Fruit fly (Drosophila melanogaster) whole organism, embryonic: ENCODE data around the gene feo.

Experiments
- CG10274 ChIP-seq: fragments of 200-800 bp; sonication (Bioruptor generic); optimal IDR thresholded peaks from 3 replicates; lab custom pipeline; 2017; ENCODE audit warnings: missing biosample characterization, mild to moderate bottlenecking, missing genetic modification characterization
- CG10565 ChIP-seq: fragments of 200-800 bp; sonication (Bioruptor generic); optimal IDR thresholded peaks from 3 replicates; lab custom pipeline; 2016; ENCODE audit warnings: missing biosample characterization, mild to moderate bottlenecking, missing genetic modification characterization
- CG15073 ChIP-seq: fragments of 200-800 bp; sonication (Bioruptor generic); optimal IDR thresholded peaks from 2 replicates; lab custom pipeline; 2016; ENCODE audit warnings: missing biosample characterization, missing genetic modification characterization
- CG17186 ChIP-seq: fragments of 200-800 bp; sonication (Bioruptor generic); optimal IDR thresholded peaks from 3 replicates; lab custom pipeline; 2017; ENCODE audit warnings: missing biosample characterization, missing genetic modification reagents, missing genetic modification characterization
- CG18476 ChIP-seq: fragments of 200-800 bp; sonication (Bioruptor generic); optimal IDR thresholded peaks from 2 replicates; lab custom pipeline; 2016; ENCODE audit warnings: missing biosample characterization, mild to moderate bottlenecking, missing genetic modification characterization
- CG2116 ChIP-seq: fragments of 200-800 bp; sonication (Bioruptor generic); optimal IDR thresholded peaks from 3 replicates; lab custom pipeline; 2018; ENCODE audit warnings: missing biosample characterization, mild to moderate bottlenecking, missing genetic modification characterization
- CG3407 ChIP-seq: fragments of 200-800 bp; sonication (Bioruptor generic); optimal IDR thresholded peaks from 2 replicates; lab custom pipeline; 2018; ENCODE audit warnings: missing biosample characterization, mild to moderate bottlenecking, missing genetic modification characterization
- CG4854 ChIP-seq: fragments of 200-800 bp; sonication (Bioruptor generic); optimal IDR thresholded peaks from 2 replicates; lab custom pipeline; 2016; ENCODE audit warnings: missing biosample characterization, missing genetic modification characterization, inconsistent platforms
- CG6175 ChIP-seq: fragments of 200-800 bp; sonication (Bioruptor generic); IDR thresholded peaks from 3 replicates; pipeline ENCODE4 v1.3.6; 2022; ENCODE audit warnings: missing biosample characterization, missing genetic modification characterization
- CG6654 ChIP-seq: fragments of 200-800 bp; sonication (Bioruptor generic); optimal IDR thresholded peaks from 2 replicates; lab custom pipeline; 2017; ENCODE audit warnings: missing biosample characterization, mild to moderate bottlenecking, missing genetic modification characterization
- CG7372 ChIP-seq: fragments of 200-800 bp; sonication (Bioruptor generic); IDR thresholded peaks from 2 replicates; pipeline ENCODE4 v1.3.6; 2022; ENCODE audit warnings: missing biosample characterization, missing genetic modification characterization
- CG7839 ChIP-seq: fragments of 200-800 bp; sonication (Bioruptor generic); optimal IDR thresholded peaks from 3 replicates; lab custom pipeline; 2018; ENCODE audit warnings: missing biosample characterization, mild to moderate bottlenecking, missing genetic modification characterization, moderate library complexity
- CG8290 ChIP-seq, 3 experiments: fragments of 200-800 bp; sonication (Bioruptor generic); optimal IDR thresholded peaks; 2 replicates each; lab custom pipeline; 2016 to 2019; ENCODE audit warnings: missing biosample characterization in 3 of 3, missing genetic modification characterization in 3 of 3, mild to moderate bottlenecking in 2 of 3, moderate library complexity in 1 of 3
- CG8388 ChIP-seq: fragments of 200-800 bp; sonication (Bioruptor generic); optimal IDR thresholded peaks from 2 replicates; lab custom pipeline; 2019; ENCODE audit warnings: missing biosample characterization, mild to moderate bottlenecking, missing genetic modification characterization, moderate library complexity
- CG8924 ChIP-seq: fragments of 200-800 bp; optimal IDR thresholded peaks from 3 replicates; lab custom pipeline; 2019; ENCODE audit warnings: missing biosample characterization, mild to moderate bottlenecking, missing genetic modification characterization, moderate library complexity
- CG8944 ChIP-seq: fragments of 200-800 bp; sonication (Bioruptor generic); optimal IDR thresholded peaks from 3 replicates; lab custom pipeline; 2016; ENCODE audit warnings: missing biosample characterization, missing genetic modification characterization
- D19A ChIP-seq: fragments of 200-800 bp; optimal IDR thresholded peaks from 3 replicates; lab custom pipeline; 2019; ENCODE audit warnings: missing biosample characterization, mild to moderate bottlenecking, missing genetic modification characterization, moderate library complexity
- D19B ChIP-seq: fragments of 200-800 bp; sonication (Bioruptor generic); optimal IDR thresholded peaks from 2 replicates; lab custom pipeline; 2017; ENCODE audit warnings: missing biosample characterization, mild to moderate bottlenecking, missing genetic modification characterization
- Elba2 ChIP-seq: fragments of 200-800 bp; sonication (Bioruptor generic); optimal IDR thresholded peaks from 3 replicates; lab custom pipeline; 2016; ENCODE audit warnings: missing biosample characterization, missing genetic modification characterization
- Fer3 ChIP-seq: fragments of 200-800 bp; sonication (Bioruptor generic); optimal IDR thresholded peaks from 2 replicates; lab custom pipeline; 2018; ENCODE audit warnings: missing biosample characterization, mild to moderate bottlenecking, missing genetic modification characterization, moderate library complexity
- Hand ChIP-seq: fragments of 200-800 bp; sonication (Bioruptor generic); optimal IDR thresholded peaks from 2 replicates; lab custom pipeline; 2017; ENCODE audit warnings: mild to moderate bottlenecking, missing biosample characterization, missing genetic modification reagents, missing genetic modification characterization
- Hey ChIP-seq: fragments of 200-800 bp; sonication (Bioruptor generic); optimal IDR thresholded peaks from 3 replicates; lab custom pipeline; 2018; ENCODE audit warnings: missing biosample characterization, mild to moderate bottlenecking, missing genetic modification characterization
- HmgZ ChIP-seq: fragments of 200-800 bp; sonication (Bioruptor generic); optimal IDR thresholded peaks from 2 replicates; lab custom pipeline; 2018; ENCODE audit warnings: missing biosample characterization, mild to moderate bottlenecking, missing genetic modification characterization
- Hr3 ChIP-seq: fragments of 200-800 bp; sonication (Bioruptor generic); optimal IDR thresholded peaks from 3 replicates; lab custom pipeline; 2016; ENCODE audit warnings: missing biosample characterization, missing genetic modification characterization
- Lhr ChIP-seq: fragments of 200-800 bp; sonication (Bioruptor generic); optimal IDR thresholded peaks from 3 replicates; lab custom pipeline; 2017; ENCODE audit warnings: mild to moderate bottlenecking, missing biosample characterization, missing genetic modification reagents, missing genetic modification characterization
- Myb ChIP-seq: fragments of 200-800 bp; sonication (Bioruptor generic); optimal IDR thresholded peaks from 2 replicates; lab custom pipeline; 2016; ENCODE audit warnings: missing biosample characterization, missing genetic modification characterization
- NFAT ChIP-seq: fragments of 200-800 bp; sonication (Bioruptor generic); IDR thresholded peaks from 2 replicates; pipeline ENCODE4 v1.3.6; 2022; ENCODE audit warnings: missing biosample characterization, missing genetic modification characterization
- Oli ChIP-seq: fragments of 200-800 bp; sonication (Bioruptor generic); optimal IDR thresholded peaks from 2 replicates; lab custom pipeline; 2018; ENCODE audit warnings: missing biosample characterization, mild to moderate bottlenecking, missing genetic modification characterization, moderate library complexity
- Opbp ChIP-seq: fragments of 200-800 bp; sonication (Bioruptor generic); IDR thresholded peaks from 3 replicates; pipeline ENCODE4 v1.3.6; 2022; ENCODE audit warnings: missing biosample characterization, missing genetic modification characterization; ENCODE audit not compliant: partially characterized antibody
- Rfx ChIP-seq: fragments of 200-800 bp; sonication (Bioruptor generic); IDR thresholded peaks from 2 replicates; pipeline ENCODE4 v1.3.6; 2022; ENCODE audit warnings: missing biosample characterization, missing genetic modification characterization
- Rx ChIP-seq: fragments of 200-800 bp; sonication (Bioruptor generic); IDR thresholded peaks from 2 replicates; pipeline ENCODE4 v1.3.6; 2022; ENCODE audit warnings: missing biosample characterization, missing genetic modification characterization
- Spps ChIP-seq: fragments of 200-800 bp; sonication (Bioruptor generic); optimal IDR thresholded peaks from 2 replicates; lab custom pipeline; 2018; ENCODE audit warnings: missing biosample characterization, mild to moderate bottlenecking, missing genetic modification characterization
- Trl ChIP-seq, 3 experiments: fragments of >200 bp in 2 of 3; fragments of 200-800 bp in 1 of 3; sonication (Bioruptor generic) in 1 of 3; optimal IDR thresholded peaks; 2 replicates in 1 of 3; 3 replicates in 2 of 3; lab custom pipeline; 2016 to 2017; ENCODE audit warnings: missing biosample characterization in 1 of 3, missing genetic modification characterization in 1 of 3
- abd-A ChIP-seq: fragments of 200-800 bp; sonication (Bioruptor generic); optimal IDR thresholded peaks from 3 replicates; lab custom pipeline; 2019; ENCODE audit warnings: missing biosample characterization, mild to moderate bottlenecking, missing genetic modification characterization, moderate library complexity
- ara ChIP-seq: fragments of 200-800 bp; sonication (Bioruptor generic); IDR thresholded peaks from 2 replicates; pipeline ENCODE4 v1.3.6; 2022; ENCODE audit warnings: missing biosample characterization, missing genetic modification characterization
- bab2 ChIP-seq: fragments of 200-800 bp; sonication (Bioruptor generic); optimal IDR thresholded peaks from 2 replicates; lab custom pipeline; 2016; ENCODE audit warnings: missing biosample characterization, missing genetic modification characterization
- bsh ChIP-seq, 2 experiments: fragments of 200-800 bp; sonication (Bioruptor generic); optimal IDR thresholded peaks; 2 replicates each; lab custom pipeline; 2017 to 2018; ENCODE audit warnings: mild to moderate bottlenecking in 2 of 2, missing biosample characterization in 2 of 2, missing genetic modification characterization in 2 of 2, moderate library complexity in 1 of 2
- chinmo ChIP-seq: fragments of 200-800 bp; sonication (Bioruptor generic); IDR thresholded peaks from 4 replicates; pipeline ENCODE4 v1.3.6; 2022; ENCODE audit warnings: missing biosample characterization, missing genetic modification characterization; ENCODE audit not compliant: partially characterized antibody
- crc ChIP-seq: fragments of 200-800 bp; sonication (Bioruptor generic); optimal IDR thresholded peaks from 2 replicates; lab custom pipeline; 2016; ENCODE audit warnings: missing biosample characterization, missing genetic modification characterization
- en ChIP-seq: fragments of 200-800 bp; sonication (Bioruptor generic); optimal IDR thresholded peaks from 2 replicates; lab custom pipeline; 2016; ENCODE audit warnings: missing biosample characterization, missing genetic modification characterization
- gfzf ChIP-seq: fragments of 200-800 bp; sonication (Bioruptor generic); optimal IDR thresholded peaks from 2 replicates; lab custom pipeline; 2016; ENCODE audit warnings: missing biosample characterization, mild to moderate bottlenecking, missing genetic modification characterization, moderate library complexity
- gsb ChIP-seq: fragments of 200-800 bp; sonication (Bioruptor generic); IDR thresholded peaks from 2 replicates; pipeline ENCODE4 v1.3.6; 2022; ENCODE audit warnings: missing biosample characterization, missing genetic modification characterization
- gsb-n ChIP-seq: fragments of 200-800 bp; sonication (Bioruptor generic); optimal IDR thresholded peaks from 3 replicates; lab custom pipeline; 2018; ENCODE audit warnings: missing biosample characterization, mild to moderate bottlenecking, missing genetic modification characterization
- lbe ChIP-seq: fragments of 200-800 bp; sonication (Bioruptor generic); optimal IDR thresholded peaks from 2 replicates; lab custom pipeline; 2016; ENCODE audit warnings: missing biosample characterization, mild to moderate bottlenecking, missing genetic modification characterization
- lmd ChIP-seq: fragments of 200-800 bp; sonication (Bioruptor generic); IDR thresholded peaks from 2 replicates; pipeline ENCODE4 v1.3.6; 2022; ENCODE audit warnings: missing biosample characterization, missing genetic modification characterization
- ranshi ChIP-seq: fragments of 200-800 bp; sonication (Bioruptor generic); IDR thresholded peaks from 2 replicates; pipeline ENCODE4 v1.3.6; 2022; ENCODE audit warnings: missing biosample characterization, missing genetic modification characterization
- sim ChIP-seq: fragments of 200-800 bp; sonication (Bioruptor generic); IDR thresholded peaks from 2 replicates; pipeline ENCODE4 v1.3.6; 2022; ENCODE audit warnings: missing biosample characterization, missing genetic modification characterization
- tna ChIP-seq: fragments of 200-800 bp; sonication (Bioruptor generic); IDR thresholded peaks from 2 replicates; pipeline ENCODE4 v1.3.6; 2022; ENCODE audit warnings: missing biosample characterization, missing genetic modification characterization; ENCODE audit not compliant: partially characterized antibody

feo gene

dm6 chrX:10825349-10826129 lies 29.1 kb downstream of the feo start (continued):
- TF ChIP-seq crc, result no peak
- no peak for TF ChIP-seq Elba2
- TF ChIP-seq chinmo (GFP tag; lab: Robert Waterston, UW), result no peak
- TF ChIP-seq CG6175 (GFP tag; lab: Robert Waterston, UW), result no peak
- TF ChIP-seq D19A (tag; lab: Kevin White, UChicago), result peak; percentile 53
- TF ChIP-seq CG18476 (GFP tag; lab: Kevin White, UChicago), result no peak
- no peak for TF ChIP-seq CG2116 (GFP tag; lab: Kevin White, UChicago)
- peak; percentile 30; the same call in 1 of the 2 replicates for TF ChIP-seq ara
- no peak for TF ChIP-seq CG17186
- TF ChIP-seq Oli (tag; lab: Kevin White, UChicago), result peak; percentile 56
- peak in 1 of 2 experiments; percentile 74 for TF ChIP-seq bsh (GFP tag; optimal IDR thresholded peaks at IDR 0.05; lab: Kevin White, UChicago)
- TF ChIP-seq CG10274 (GFP tag; lab: Kevin White, UChicago), result no peak
- TF ChIP-seq NFAT (GFP tag; lab: Robert Waterston, UW), result no peak
- TF ChIP-seq CG7372 (GFP tag; lab: Robert Waterston, UW), result no peak
- 0 out of 2 replicates have a peak, but pooled peaks have one; percentile 14 for TF ChIP-seq ranshi (GFP tag; lab: Robert Waterston, UW)
- peak; percentile 64 for TF ChIP-seq CG7839 (tag; lab: Kevin White, UChicago)
- TF ChIP-seq D19B (GFP tag; lab: Kevin White, UChicago), result peak; percentile 88
- TF ChIP-seq gsb-n (tag; lab: Kevin White, UChicago), result peak; percentile 76
- no peak for TF ChIP-seq Trl (optimal IDR thresholded peaks at IDR 0.05; lab: Kevin White, UChicago)
- TF ChIP-seq Trl (GFP tag; optimal IDR thresholded peaks at IDR 0.05; lab: Kevin White, UChicago), result peak; percentile 2
- TF ChIP-seq bab2, result peak; percentile 34
- TF ChIP-seq Hand (GFP tag; lab: Kevin White, UChicago), result no peak
- no peak for TF ChIP-seq sim (GFP tag; lab: Robert Waterston, UW)
- peak; percentile 12 for TF ChIP-seq Spps
- TF ChIP-seq en (GFP tag; lab: Kevin White, UChicago), result no peak
- TF ChIP-seq HmgZ (tag; lab: Kevin White, UChicago), result no peak
- TF ChIP-seq tna (GFP tag; lab: Robert Waterston, UW), result no peak
- no peak for TF ChIP-seq CG8290 (GFP tag; optimal IDR thresholded peaks at IDR 0.05; lab: Kevin White, UChicago)
- TF ChIP-seq CG8290 (tag; optimal IDR thresholded peaks at IDR 0.05; lab: Kevin White, UChicago), result no peak
- peak; percentile 52 for TF ChIP-seq CG8924 (tag; lab: Kevin White, UChicago)
- TF ChIP-seq CG8944 (GFP tag; lab: Kevin White, UChicago), result peak; percentile 6
- TF ChIP-seq gfzf (GFP tag; lab: Kevin White, UChicago), result no peak
- TF ChIP-seq CG10565 (GFP tag; lab: Kevin White, UChicago), result no peak
- peak; percentile 45 for TF ChIP-seq Hr3 (GFP tag; lab: Kevin White, UChicago)
- no peak for TF ChIP-seq Rx
- peak; percentile 12 for TF ChIP-seq Myb (GFP tag; lab: Kevin White, UChicago)
- no peak for TF ChIP-seq lbe (GFP tag; lab: Kevin White, UChicago)
- TF ChIP-seq CG4854 (GFP tag; lab: Kevin White, UChicago), result no peak
- TF ChIP-seq CG15073 (GFP tag; lab: Kevin White, UChicago), result no peak
- peak; percentile 54 for TF ChIP-seq CG8388
- TF ChIP-seq CG6654 (GFP tag; lab: Kevin White, UChicago), result no peak
- TF ChIP-seq abd-A, result peak; percentile 36
- no peak for TF ChIP-seq lmd
- TF ChIP-seq Rfx (GFP tag; lab: Robert Waterston, UW), result no peak
- TF ChIP-seq Opbp (GFP tag; lab: Robert Waterston, UW), result no peak
- no peak for TF ChIP-seq Lhr
- TF ChIP-seq Fer3, result no peak
- no peak for TF ChIP-seq CG3407 (GFP tag; lab: Kevin White, UChicago)
- TF ChIP-seq Hey, result no peak
- TF ChIP-seq gsb, result no peak
